Worm (Caenorhabditis elegans) whole organism, L4 larva: Measurements from ENCODE around the gene ceh-54.
A peak's percentile ranks its signal among the peaks of the same experiment; 100 is the strongest.

Experiments
- D1046.2 ChIP-seq: fragments of 200-800 bp; sonication (Bioruptor generic); IDR thresholded peaks from 2 replicates; pipeline ENCODE4 v1.3.6; 2022; ENCODE audit warnings: missing genetic modification characterization, missing compliant biosample characterization
- Y48G9A.11 ChIP-seq: fragments of 200-800 bp; sonication (Bioruptor generic); IDR thresholded peaks from 2 replicates; pipeline ENCODE4 v1.3.6; 2022; ENCODE audit warnings: missing genetic modification reagents, missing genetic modification characterization, missing compliant biosample characterization
- ZK546.5 ChIP-seq, 2 experiments: sonication (generic microtip); optimal IDR thresholded peaks; 2 replicates each; lab custom pipeline; 2017; ENCODE audit warnings: missing biosample characterization in 2 of 2, missing genetic modification characterization in 2 of 2
- ctbp-1 ChIP-seq: fragments of 200-800 bp; sonication (Bioruptor generic); IDR thresholded peaks from 2 replicates; pipeline ENCODE4 v1.3.6; 2022; ENCODE audit warnings: missing genetic modification reagents, missing genetic modification characterization, missing compliant biosample characterization
- daf-16 ChIP-seq, 3 experiments: sonication (generic microtip); optimal IDR thresholded peaks; 2 replicates each; lab custom pipeline; 2016 to 2017; ENCODE audit warnings: missing genetic modification characterization in 3 of 3, missing genetic modification reagents in 3 of 3, mild to moderate bottlenecking in 2 of 3, missing compliant biosample characterization in 2 of 3, missing biosample characterization in 1 of 3, moderate library complexity in 1 of 3
- daf-19 ChIP-seq: fragments of 200-800 bp; sonication (Bioruptor generic); conservative IDR thresholded peaks from 2 replicates; pipeline ENCODE4 v1.3.6; 2022; ENCODE audit warnings: missing genetic modification characterization, missing compliant biosample characterization
- dmd-6 ChIP-seq: fragments of 200-800 bp; sonication (Bioruptor generic); IDR thresholded peaks from 2 replicates; pipeline ENCODE4 v1.3.6; 2022; ENCODE audit warnings: missing genetic modification reagents, missing genetic modification characterization, missing compliant biosample characterization
- dmd-8 ChIP-seq: fragments of 200-800 bp; sonication (Bioruptor generic); IDR thresholded peaks from 2 replicates; pipeline ENCODE4 v1.3.6; 2022; ENCODE audit warnings: missing genetic modification characterization, missing compliant biosample characterization
- dpl-1 ChIP-seq: fragments of 150-350 bp; optimal IDR thresholded peaks from 2 replicates; lab custom pipeline; 2014; ENCODE audit warnings: missing biosample characterization, missing genetic modification reagents, missing genetic modification characterization
- dve-1 ChIP-seq: sonication (generic microtip); optimal IDR thresholded peaks from 2 replicates; lab custom pipeline; 2017; ENCODE audit warnings: antibody characterized with exemption, mild to moderate bottlenecking, missing genetic modification characterization, missing compliant biosample characterization; ENCODE audit not compliant: insufficient read depth
- hlh-11 ChIP-seq: fragments of 200-800 bp; sonication (Bioruptor generic); optimal IDR thresholded peaks from 2 replicates; lab custom pipeline; 2018; ENCODE audit warnings: mild to moderate bottlenecking, missing genetic modification characterization, missing compliant biosample characterization
- hlh-30 ChIP-seq: sonication (generic microtip); optimal IDR thresholded peaks from 2 replicates; lab custom pipeline; 2017; ENCODE audit warnings: antibody characterized with exemption, mild to moderate bottlenecking, missing genetic modification characterization, missing compliant biosample characterization; ENCODE audit not compliant: insufficient read depth
- lir-3 ChIP-seq: sonication (generic microtip); optimal IDR thresholded peaks from 2 replicates; lab custom pipeline; 2016; ENCODE audit warnings: mild to moderate bottlenecking, missing genetic modification characterization, missing compliant biosample characterization
- mes-2 ChIP-seq: sonication (generic microtip); optimal IDR thresholded peaks from 2 replicates; lab custom pipeline; 2016; ENCODE audit warnings: missing genotype, mild to moderate bottlenecking, missing genetic modification characterization, missing compliant biosample characterization; ENCODE audit not compliant: poor library complexity, severe bottlenecking
- mxl-2 ChIP-seq: fragments of 200-800 bp; sonication (Bioruptor generic); conservative IDR thresholded peaks from 2 replicates; pipeline ENCODE4 v1.3.6; 2022; ENCODE audit warnings: missing genetic modification reagents, missing genetic modification characterization, missing compliant biosample characterization
- nhr-237 ChIP-seq: sonication (generic microtip); optimal IDR thresholded peaks from 2 replicates; lab custom pipeline; 2017; ENCODE audit warnings: missing biosample characterization, missing genetic modification characterization
- nhr-28 ChIP-seq: fragments of 150-350 bp; optimal IDR thresholded peaks from 2 replicates; lab custom pipeline; 2014; ENCODE audit warnings: missing biosample characterization, missing genetic modification characterization
- nhr-41 ChIP-seq: fragments of 200-800 bp; sonication (Bioruptor generic); IDR thresholded peaks from 2 replicates; pipeline ENCODE4 v1.3.6; 2022; ENCODE audit warnings: missing genetic modification reagents, missing genetic modification characterization, missing compliant biosample characterization
- nhr-42 ChIP-seq: fragments of 200-800 bp; sonication (Bioruptor generic); IDR thresholded peaks from 2 replicates; pipeline ENCODE4 v1.3.6; 2022; ENCODE audit warnings: missing genetic modification characterization, missing compliant biosample characterization
- nhr-48 ChIP-seq: sonication (generic microtip); optimal IDR thresholded peaks from 2 replicates; lab custom pipeline; 2016; ENCODE audit warnings: mild to moderate bottlenecking, missing genetic modification characterization, missing compliant biosample characterization
- pha-4 ChIP-seq, 2 experiments: fragments of 150-350 bp in 1 of 2; fragments of 200-800 bp in 1 of 2; sonication (Bioruptor generic) in 1 of 2; IDR thresholded peaks in 1 of 2; optimal IDR thresholded peaks in 1 of 2; 2 replicates each; pipeline versions ENCODE4 v1.3.6 to Lab custom; 2014 to 2022; ENCODE audit warnings: missing genetic modification characterization in 2 of 2, missing genetic modification reagents in 2 of 2, missing biosample characterization in 1 of 2, missing compliant biosample characterization in 1 of 2
- php-3 ChIP-seq: fragments of 200-800 bp; sonication (Bioruptor generic); IDR thresholded peaks from 2 replicates; pipeline ENCODE4 v1.3.6; 2022; ENCODE audit warnings: missing genetic modification reagents, missing genetic modification characterization, missing compliant biosample characterization
- pqm-1 ChIP-seq: sonication (generic microtip); optimal IDR thresholded peaks from 2 replicates; lab custom pipeline; 2017; ENCODE audit warnings: missing biosample characterization, missing genetic modification characterization
- set-16 ChIP-seq: fragments of 200-800 bp; sonication (Bioruptor generic); IDR thresholded peaks from 2 replicates; pipeline ENCODE4 v1.3.6; 2022; ENCODE audit warnings: missing genetic modification reagents, missing genetic modification characterization, missing compliant biosample characterization
- skn-1 ChIP-seq: fragments of 150-350 bp; optimal IDR thresholded peaks from 2 replicates; lab custom pipeline; 2014; ENCODE audit warnings: missing biosample characterization, missing genetic modification characterization
- spr-1 ChIP-seq: sonication (generic microtip); optimal IDR thresholded peaks from 2 replicates; lab custom pipeline; 2016; ENCODE audit warnings: mild to moderate bottlenecking, missing genetic modification characterization, missing compliant biosample characterization
- tag-97 ChIP-seq: fragments of 200-800 bp; sonication (Bioruptor generic); IDR thresholded peaks from 2 replicates; pipeline ENCODE4 v1.3.6; 2022; ENCODE audit warnings: missing genetic modification characterization, missing compliant biosample characterization
- tra-1 ChIP-seq: fragments of 200-800 bp; sonication (Bioruptor generic); IDR thresholded peaks from 2 replicates; pipeline ENCODE4 v1.3.6; 2022; ENCODE audit warnings: missing genetic modification reagents, missing genetic modification characterization, missing compliant biosample characterization
- unc-62 ChIP-seq, 3 experiments: fragments of 150-350 bp in 1 of 3; sonication (generic microtip); optimal IDR thresholded peaks in 2 of 3; peaks in 1 of 3; 1 replicate in 1 of 3; 2 replicates in 2 of 3; lab custom pipeline; 2014 to 2017; ENCODE audit warnings: missing biosample characterization in 3 of 3, missing genetic modification characterization in 3 of 3, missing genetic modification reagents in 3 of 3, missing genotype in 1 of 3
- zip-2 ChIP-seq: fragments of 150-350 bp; optimal IDR thresholded peaks from 2 replicates; lab custom pipeline; 2014; ENCODE audit warnings: missing biosample characterization, missing genetic modification characterization
- ztf-11 ChIP-seq: fragments of 150-350 bp; optimal IDR thresholded peaks from 2 replicates; lab custom pipeline; 2014; ENCODE audit warnings: missing biosample characterization, missing genetic modification characterization
- ztf-7 ChIP-seq: fragments of 150-350 bp; optimal IDR thresholded peaks from 2 replicates; lab custom pipeline; 2014; ENCODE audit warnings: missing biosample characterization, missing genetic modification characterization

The ceh-54 gene

DNA sequence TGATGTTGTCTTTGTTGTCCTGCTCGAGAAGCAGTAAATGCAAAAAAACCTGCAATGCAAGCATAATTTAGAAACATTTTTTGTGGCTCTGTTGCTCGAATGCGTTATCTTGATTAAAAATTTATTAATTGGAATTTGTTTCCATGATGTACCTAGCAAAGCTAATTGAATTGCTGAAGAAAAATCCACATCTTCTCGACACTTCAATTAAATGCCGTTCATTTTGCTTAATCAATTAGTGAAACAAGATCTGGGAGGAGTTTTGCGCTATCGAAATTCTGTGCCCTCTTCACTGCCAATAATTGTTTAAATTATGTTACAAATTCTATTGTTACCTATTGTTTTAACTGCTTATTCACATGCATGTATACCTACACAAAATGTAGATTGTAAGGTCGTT, 18.2 kb downstream of the ceh-54 start, which contains the start of gene T25B2.3:
T25B2.3 (plus strand) TSS at position 301 of the 400 bp plus-strand sequence.
- TF ChIP-seq pqm-1 = peak; percentile 1
- no peak for TF ChIP-seq nhr-48 (tag; lab: Kevin White, UChicago)
- no peak for TF ChIP-seq mxl-2 (GFP tag; lab: Robert Waterston, UW)

DNA sequence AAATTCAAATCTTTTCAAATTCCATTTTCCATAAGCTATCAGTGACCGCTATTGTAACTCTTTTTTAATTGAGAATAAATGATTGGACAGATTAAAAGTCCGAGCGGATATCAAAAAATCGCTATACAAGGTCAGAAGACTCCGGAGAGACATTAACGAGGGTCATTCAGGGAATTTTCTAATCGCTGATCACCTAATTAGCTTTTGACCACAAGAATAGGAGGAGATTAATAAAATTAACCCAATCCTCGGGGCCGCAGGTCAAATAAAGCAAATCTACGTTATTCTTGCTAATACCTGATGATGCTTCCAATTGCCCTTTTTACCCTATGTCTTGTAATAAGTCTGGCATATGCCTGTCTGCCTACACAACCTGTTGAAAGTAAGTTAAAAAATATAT, 20.4 kb downstream of the ceh-54 start, which contains the start of gene T25B2.1:
T25B2.1 (plus strand) TSS at position 301 of the 400 bp plus-strand sequence.
- TF ChIP-seq dpl-1 (no peak), zip-2 (tag; lab: Kevin White, UChicago) (no peak), nhr-48 (tag; lab: Kevin White, UChicago) (no peak), ctbp-1 (GFP tag; lab: Robert Waterston, UW) (no peak), dmd-8 (GFP tag; lab: Robert Waterston, UW) (no peak), tag-97 (GFP tag; lab: Robert Waterston, UW) (no peak), pha-4 (GFP tag; IDR thresholded peaks at IDR 0.05; lab: Robert Waterston, UW) (no peak), pha-4 (tag; optimal IDR thresholded peaks at IDR 0.05; lab: Kevin White, UChicago) (no peak), nhr-237 (tag; lab: Kevin White, UChicago) (no peak), skn-1 (tag; lab: Kevin White, UChicago) (no peak), daf-19 (no peak), lir-3 (tag; lab: Kevin White, UChicago) (no peak), nhr-41 (GFP tag; lab: Robert Waterston, UW) (no peak), ztf-7 (no peak)

DNA sequence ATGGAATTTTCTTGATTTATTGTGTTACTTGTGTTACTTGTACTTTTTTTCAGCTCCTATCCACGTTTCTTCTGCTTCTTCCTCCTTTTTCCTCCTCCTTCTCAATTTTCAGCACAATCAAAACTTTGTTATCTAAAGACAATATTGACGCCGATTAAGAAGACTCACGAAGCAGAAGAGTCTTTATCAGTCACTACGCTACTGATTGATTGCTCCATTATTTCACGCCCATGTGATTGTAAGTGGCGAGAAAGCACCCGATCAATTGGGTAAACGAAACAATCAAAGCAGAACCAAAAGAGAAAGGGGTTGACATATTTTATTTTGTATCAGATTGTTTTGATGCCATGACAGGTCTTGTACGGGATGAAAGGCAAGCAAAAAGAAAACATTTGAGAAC, 24.8 kb downstream of the ceh-54 start, which contains the start of gene T25B2.2:
T25B2.2 (plus strand) TSS at position 392 of the 400 bp plus-strand sequence.
- peak; percentile 58 for TF ChIP-seq dve-1 (tag; lab: Kevin White, UChicago)
- TF ChIP-seq dmd-6 = peak; percentile 75
- peak; percentile 56; the same call in 1 of the 2 replicates for TF ChIP-seq tra-1 (GFP tag; lab: Robert Waterston, UW)
- TF ChIP-seq nhr-28 (tag; lab: Kevin White, UChicago) = peak; percentile 48
- peak in 1 of 2 experiments; percentile 93 for TF ChIP-seq unc-62 (GFP tag; optimal IDR thresholded peaks at IDR 0.05 in 1 of 2; lab: Kevin White, UChicago)
- TF ChIP-seq unc-62 (tag; optimal IDR thresholded peaks at IDR 0.05; lab: Kevin White, UChicago) = no peak
- TF ChIP-seq php-3 (GFP tag; lab: Robert Waterston, UW) = peak; percentile 93
- TF ChIP-seq hlh-11 (tag; lab: Kevin White, UChicago) = peak; percentile 60
- no peak for TF ChIP-seq mes-2 (tag; lab: Kevin White, UChicago)
- TF ChIP-seq ztf-11 = no peak
- TF ChIP-seq hlh-30 = peak; percentile 29
- TF ChIP-seq nhr-42 = no peak
- no peak for TF ChIP-seq daf-16 (GFP tag; optimal IDR thresholded peaks at IDR 0.05; lab: Kevin White, UChicago)
- TF ChIP-seq daf-16 (tag; optimal IDR thresholded peaks at IDR 0.05; lab: Kevin White, UChicago) = peak; percentile 80
- TF ChIP-seq ZK546.5 (tag; optimal IDR thresholded peaks at IDR 0.05; lab: Kevin White, UChicago) = no peak
- peak; percentile 50 for TF ChIP-seq pqm-1

DNA sequence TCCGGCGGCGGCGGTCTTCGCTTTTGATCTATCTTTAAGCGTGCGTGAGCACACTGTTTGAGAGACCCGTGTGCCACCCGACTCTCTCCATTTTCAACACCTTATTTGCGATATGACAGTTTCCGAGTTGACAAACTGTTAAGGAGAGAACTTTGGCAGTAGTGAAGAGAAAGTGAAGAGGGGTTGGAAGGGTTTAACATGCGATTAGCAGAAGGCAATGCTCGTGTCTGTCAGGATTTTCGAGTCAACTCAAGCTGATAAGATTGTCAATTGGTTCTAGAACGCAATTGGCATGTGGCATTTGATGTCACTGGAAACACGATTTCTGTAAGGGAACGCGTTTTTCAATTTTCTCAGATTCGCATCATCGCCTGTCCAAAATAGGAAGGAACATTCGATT, 26.7 kb downstream of the ceh-54 start:
- TF ChIP-seq dmd-6 = peak; percentile 37
- no peak for TF ChIP-seq php-3 (GFP tag; lab: Robert Waterston, UW)
- TF ChIP-seq spr-1 = no peak
- TF ChIP-seq Y48G9A.11 (GFP tag; lab: Robert Waterston, UW) = no peak
- no peak for TF ChIP-seq hlh-30
- TF ChIP-seq unc-62 (GFP tag; optimal IDR thresholded peaks at IDR 0.05 in 1 of 2; lab: Kevin White, UChicago) = peak in 1 of 2 experiments; percentile 89
- TF ChIP-seq unc-62 (tag; optimal IDR thresholded peaks at IDR 0.05; lab: Kevin White, UChicago) = no peak
- no peak for TF ChIP-seq daf-16 (GFP tag; optimal IDR thresholded peaks at IDR 0.05; lab: Kevin White, UChicago)
- peak; percentile 17 for TF ChIP-seq daf-16 (tag; optimal IDR thresholded peaks at IDR 0.05; lab: Kevin White, UChicago)

DNA sequence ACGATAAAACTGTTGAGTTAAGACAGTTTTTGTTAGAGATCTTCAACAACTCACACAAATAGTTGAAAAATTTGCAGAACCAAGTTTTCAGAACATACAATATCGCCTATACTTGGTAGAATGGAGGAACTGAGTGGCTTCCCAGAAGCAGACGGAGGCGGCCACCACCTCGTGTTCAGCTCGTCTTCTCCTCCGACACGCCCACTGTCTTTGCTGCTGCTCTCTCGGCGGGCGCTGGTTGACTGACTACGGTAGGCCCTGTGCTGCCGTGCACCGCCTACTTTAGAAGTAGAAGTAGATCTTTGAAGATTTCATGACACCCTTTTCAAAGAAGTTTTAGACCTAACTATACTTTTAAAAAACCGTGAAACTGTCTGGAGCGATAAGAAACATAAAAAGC, 32.0 kb downstream of the ceh-54 start:
- no peak for TF ChIP-seq D1046.2 (GFP tag; lab: Robert Waterston, UW)
- TF ChIP-seq set-16 = peak; percentile 71
- 0 out of 2 replicates have a peak, but pooled peaks have one; percentile 24 for TF ChIP-seq mxl-2 (GFP tag; lab: Robert Waterston, UW)
